Worm (Caenorhabditis elegans): ENCODE results near the gene Y43F4B.10.

Gene Y43F4B.10

ce11 chrIII:13359847-13360246, 46.0 kb downstream of the Y43F4B.10 start (continued):
- TF ChIP-seq pag-3 (tag; optimal IDR thresholded peaks at IDR 0.05; ENCODE audit: borderline replicate concordance, insufficient read depth) (no peak), sox-4 (tag; optimal IDR thresholded peaks at IDR 0.05) (no peak), hlh-4 (tag; optimal IDR thresholded peaks at IDR 0.05) (no peak), ets-5 (GFP tag; IDR thresholded peaks at IDR 0.05) (no peak), lin-39 (tag; optimal IDR thresholded peaks at IDR 0.05) (no peak), pax-3 (tag; optimal IDR thresholded peaks at IDR 0.05) (no peak), efl-3 (GFP tag; optimal IDR thresholded peaks at IDR 0.05) (no peak), grh-1 (GFP tag; IDR thresholded peaks at IDR 0.05) (no peak), nhr-19 (GFP tag; conservative IDR thresholded peaks at IDR 0.05) (no peak), nhr-20 (tag; optimal IDR thresholded peaks at IDR 0.05) (peak; percentile 21), zip-4 (GFP tag; optimal IDR thresholded peaks at IDR 0.05) (no peak), nhr-12 (tag; optimal IDR thresholded peaks at IDR 0.05) (no peak), ces-1 (GFP tag; optimal IDR thresholded peaks at IDR 0.05) (no peak), unc-62 (GFP tag; optimal IDR thresholded peaks at IDR 0.05) (no peak), mdl-1 (tag; optimal IDR thresholded peaks at IDR 0.05) (peak in 1 of 2 experiments; percentile 66), fkh-8 (tag; optimal IDR thresholded peaks at IDR 0.05) (peak; percentile 77), sptf-1 (tag; optimal IDR thresholded peaks at IDR 0.05) (no peak), lir-3 (tag; optimal IDR thresholded peaks at IDR 0.05; ENCODE audit: poor library complexity) (no peak), fkh-4 (tag; optimal IDR thresholded peaks at IDR 0.05; ENCODE audit: borderline replicate concordance) (no peak), swsn-7 (tag; optimal IDR thresholded peaks at IDR 0.05) (peak; percentile 9), unc-86 (tag; optimal IDR thresholded peaks at IDR 0.05) (no peak), mab-9 (GFP tag; IDR thresholded peaks at IDR 0.05) (no peak), snu-23 (GFP tag; optimal IDR thresholded peaks at IDR 0.05) (peak; percentile 50), hlh-17 (GFP tag; optimal IDR thresholded peaks at IDR 0.05; ENCODE audit: borderline replicate concordance) (no peak), dpl-1 (GFP tag; optimal IDR thresholded peaks at IDR 0.05) (peak in 2 of 3 experiments; percentile 34 to 60), skn-1 (tag; optimal IDR thresholded peaks at IDR 0.05) (peak; percentile 68), ztf-4 (tag; optimal IDR thresholded peaks at IDR 0.05) (no peak), elt-2 (tag; optimal IDR thresholded peaks at IDR 0.05) (no peak), egl-13 (tag; optimal IDR thresholded peaks at IDR 0.05) (no peak), nhr-76 (tag; optimal IDR thresholded peaks at IDR 0.05) (no peak), blmp-1 (tag; optimal IDR thresholded peaks at IDR 0.05) (peak; percentile 58), ceh-63 (GFP tag; optimal IDR thresholded peaks at IDR 0.05) (no peak), rnt-1 (tag; optimal IDR thresholded peaks at IDR 0.05) (no peak), nhr-11 (tag; optimal IDR thresholded peaks at IDR 0.05) (no peak), hpl-2 (GFP tag; optimal IDR thresholded peaks at IDR 0.05) (no peak), egl-27 (tag; optimal IDR thresholded peaks at IDR 0.05) (no peak), C16A3.4 (tag; optimal IDR thresholded peaks at IDR 0.05) (no peak), mep-1 (tag; optimal IDR thresholded peaks at IDR 0.05) (no peak), sup-37 (GFP tag; optimal IDR thresholded peaks at IDR 0.05) (no peak), nhr-90 (tag; optimal IDR thresholded peaks at IDR 0.05; ENCODE audit: poor library complexity) (no peak), unc-98 (GFP tag; IDR thresholded peaks at IDR 0.05) (no peak)
